Worm (Caenorhabditis elegans) whole organism, young adult: Measurements from ENCODE around the gene T02B11.8.
A peak's percentile ranks its signal among the peaks of the same experiment; 100 is the strongest.

Experiments used
- B0019.2 ChIP-seq: fragments of 200-800 bp; sonication (Bioruptor generic); conservative IDR thresholded peaks from 2 replicates; pipeline ENCODE4 v1.3.6; 2022; ENCODE audit warnings: missing genetic modification reagents, missing genetic modification characterization, missing compliant biosample characterization
- C06A6.2 ChIP-seq: fragments of 200-800 bp; sonication (Bioruptor generic); conservative IDR thresholded peaks from 2 replicates; pipeline ENCODE4 v1.3.6; 2022; ENCODE audit warnings: missing genetic modification characterization, missing compliant biosample characterization
- F22D6.2 ChIP-seq: sonication (generic microtip); optimal IDR thresholded peaks from 2 replicates; lab custom pipeline; 2016; ENCODE audit warnings: mild to moderate bottlenecking, missing genetic modification characterization, missing compliant biosample characterization
- F33H1.4 ChIP-seq: fragments of 200-800 bp; sonication (Bioruptor generic); IDR thresholded peaks from 2 replicates; pipeline ENCODE4 v1.3.6; 2022; ENCODE audit warnings: missing genetic modification reagents, missing genetic modification characterization, missing compliant biosample characterization
- F57C9.4 ChIP-seq: sonication (generic microtip); optimal IDR thresholded peaks from 2 replicates; lab custom pipeline; 2017; ENCODE audit warnings: mild to moderate bottlenecking, missing genetic modification characterization, missing compliant biosample characterization
- Y53G8AR.9 ChIP-seq: fragments of 200-800 bp; sonication (Bioruptor generic); conservative IDR thresholded peaks from 2 replicates; pipeline ENCODE4 v1.3.6; 2022; ENCODE audit warnings: missing genetic modification reagents, missing genetic modification characterization, missing compliant biosample characterization
- aptf-2 ChIP-seq: fragments of 200-800 bp; sonication (Bioruptor generic); conservative IDR thresholded peaks from 2 replicates; pipeline ENCODE4 v1.3.6; 2022; ENCODE audit warnings: missing genetic modification reagents, missing genetic modification characterization, missing compliant biosample characterization
- aptf-3 ChIP-seq: fragments of 200-800 bp; sonication (Bioruptor generic); IDR thresholded peaks from 2 replicates; pipeline ENCODE4 v1.3.6; 2022; ENCODE audit warnings: missing genetic modification characterization, missing compliant biosample characterization
- attf-3 ChIP-seq: fragments of 200-800 bp; sonication (Bioruptor generic); conservative IDR thresholded peaks from 2 replicates; pipeline ENCODE4 v1.3.6; 2022; ENCODE audit warnings: missing genetic modification reagents, missing genetic modification characterization, missing compliant biosample characterization
- attf-5 ChIP-seq: fragments of 200-800 bp; sonication (Bioruptor generic); optimal IDR thresholded peaks from 2 replicates; lab custom pipeline; 2018; ENCODE audit warnings: mild to moderate bottlenecking, missing genetic modification characterization, missing compliant biosample characterization
- ccch-3 ChIP-seq: fragments of 200-800 bp; sonication (Bioruptor generic); optimal IDR thresholded peaks from 2 replicates; lab custom pipeline; 2018; ENCODE audit warnings: mild to moderate bottlenecking, missing genetic modification characterization, missing compliant biosample characterization
- cebp-1 ChIP-seq, 2 experiments: fragments of 200-800 bp in 1 of 2; sonication (Bioruptor generic) in 1 of 2; sonication (generic microtip) in 1 of 2; IDR thresholded peaks in 1 of 2; optimal IDR thresholded peaks in 1 of 2; 2 replicates each; pipeline versions ENCODE4 v1.3.6 to Lab custom; 2017 to 2022; ENCODE audit warnings: missing compliant biosample characterization in 2 of 2, missing genetic modification characterization in 2 of 2, mild to moderate bottlenecking in 1 of 2, missing genetic modification reagents in 1 of 2, moderate library complexity in 1 of 2
- ceh-27 ChIP-seq: fragments of 200-800 bp; sonication (Bioruptor generic); optimal IDR thresholded peaks from 2 replicates; lab custom pipeline; 2018; ENCODE audit warnings: mild to moderate bottlenecking, missing genetic modification characterization, moderate library complexity, missing compliant biosample characterization
- ceh-91 ChIP-seq: fragments of 200-800 bp; sonication (Bioruptor generic); IDR thresholded peaks from 2 replicates; pipeline ENCODE4 v1.3.6; 2022; ENCODE audit warnings: missing genetic modification reagents, missing genetic modification characterization, missing compliant biosample characterization
- chd-7 ChIP-seq: sonication (generic microtip); optimal IDR thresholded peaks from 2 replicates; lab custom pipeline; 2016; ENCODE audit warnings: mild to moderate bottlenecking, missing genetic modification characterization, moderate library complexity, missing compliant biosample characterization
- dpff-1 ChIP-seq: sonication (generic microtip); optimal IDR thresholded peaks from 2 replicates; lab custom pipeline; 2017; ENCODE audit warnings: mild to moderate bottlenecking, missing genetic modification characterization, missing compliant biosample characterization
- gei-17 ChIP-seq: fragments of 200-800 bp; sonication (Bioruptor generic); optimal IDR thresholded peaks from 2 replicates; lab custom pipeline; 2018; ENCODE audit warnings: mild to moderate bottlenecking, missing genetic modification characterization, missing compliant biosample characterization
- hmg-1.2 ChIP-seq: fragments of 200-800 bp; sonication (Bioruptor generic); IDR thresholded peaks from 2 replicates; pipeline ENCODE4 v1.3.6; 2022; ENCODE audit warnings: missing genetic modification reagents, missing genetic modification characterization, missing compliant biosample characterization
- lag-1 ChIP-seq: fragments of 200-800 bp; sonication (Bioruptor generic); IDR thresholded peaks from 2 replicates; pipeline ENCODE4 v1.3.6; 2022; ENCODE audit warnings: missing genetic modification reagents, missing genetic modification characterization, missing compliant biosample characterization
- let-526 ChIP-seq: fragments of 200-800 bp; sonication (Bioruptor generic); IDR thresholded peaks from 2 replicates; pipeline ENCODE4 v1.3.6; 2022; ENCODE audit warnings: missing genetic modification reagents, missing genetic modification characterization, missing compliant biosample characterization
- lsl-1 ChIP-seq: fragments of 200-800 bp; sonication (Bioruptor generic); optimal IDR thresholded peaks from 2 replicates; lab custom pipeline; 2018; ENCODE audit warnings: mild to moderate bottlenecking, missing genetic modification characterization, moderate library complexity, missing compliant biosample characterization
- lsy-27 ChIP-seq: sonication (generic microtip); optimal IDR thresholded peaks from 2 replicates; lab custom pipeline; 2017; ENCODE audit warnings: missing genetic modification characterization, mild to moderate bottlenecking, missing compliant biosample characterization, antibody characterized with exemption, missing genotype, borderline replicate concordance; ENCODE audit not compliant: insufficient read depth
- madf-3 ChIP-seq: fragments of 200-800 bp; sonication (Bioruptor generic); IDR thresholded peaks from 2 replicates; pipeline ENCODE4 v1.3.6; 2022; ENCODE audit warnings: missing genetic modification reagents, missing genetic modification characterization, missing compliant biosample characterization
- mcd-1 ChIP-seq: fragments of 200-800 bp; sonication (Bioruptor generic); IDR thresholded peaks from 2 replicates; pipeline ENCODE4 v1.3.6; 2022; ENCODE audit warnings: missing genetic modification reagents, missing genetic modification characterization, missing compliant biosample characterization
- nfyb-1 ChIP-seq: fragments of 200-800 bp; sonication (Bioruptor generic); IDR thresholded peaks from 2 replicates; pipeline ENCODE4 v1.3.6; 2022; ENCODE audit warnings: missing genetic modification reagents, missing genetic modification characterization, missing compliant biosample characterization
- nhr-120 ChIP-seq: fragments of 200-800 bp; sonication (Bioruptor generic); IDR thresholded peaks from 2 replicates; pipeline ENCODE4 v1.3.6; 2022; ENCODE audit warnings: missing genetic modification characterization, missing compliant biosample characterization
- nhr-179 ChIP-seq: sonication (generic microtip); optimal IDR thresholded peaks from 2 replicates; lab custom pipeline; 2016; ENCODE audit warnings: mild to moderate bottlenecking, missing genetic modification characterization, missing compliant biosample characterization
- nhr-27 ChIP-seq: fragments of 200-800 bp; sonication (Bioruptor generic); optimal IDR thresholded peaks from 2 replicates; lab custom pipeline; 2018; ENCODE audit warnings: mild to moderate bottlenecking, missing genetic modification characterization, moderate library complexity, missing compliant biosample characterization
- nhr-80 ChIP-seq: sonication (generic microtip); optimal IDR thresholded peaks from 2 replicates; lab custom pipeline; 2016; ENCODE audit warnings: missing genetic modification characterization, missing compliant biosample characterization
- rec-8 ChIP-seq, 2 experiments: sonication (generic microtip); optimal IDR thresholded peaks; 2 replicates each; lab custom pipeline; 2016; ENCODE audit warnings: mild to moderate bottlenecking in 2 of 2, missing genetic modification characterization in 2 of 2, missing genetic modification reagents in 2 of 2, missing genotype in 2 of 2, missing biosample characterization in 1 of 2, missing compliant biosample characterization in 1 of 2, moderate library complexity in 1 of 2
- rpc-1 ChIP-seq, 2 experiments: fragments of 150-350 bp in 1 of 2; sonication (generic microtip) in 1 of 2; optimal IDR thresholded peaks; 2 replicates each; lab custom pipeline; 2014 to 2018; ENCODE audit warnings: missing biosample characterization in 1 of 2, missing genetic modification characterization in 1 of 2, missing genetic modification reagents in 1 of 2, missing genotype in 1 of 2
- snpc-1.1 ChIP-seq: sonication (generic microtip); optimal IDR thresholded peaks from 2 replicates; lab custom pipeline; 2017; ENCODE audit warnings: missing genetic modification characterization, mild to moderate bottlenecking, missing compliant biosample characterization, antibody characterized with exemption, moderate library complexity, missing genotype, missing genetic modification reagents; ENCODE audit not compliant: insufficient read depth
- snpc-1.3 ChIP-seq: sonication (generic microtip); optimal IDR thresholded peaks from 2 replicates; lab custom pipeline; 2017; ENCODE audit warnings: missing genetic modification characterization, mild to moderate bottlenecking, missing compliant biosample characterization, antibody characterized with exemption, moderate library complexity, missing genotype, missing genetic modification reagents; ENCODE audit not compliant: insufficient read depth
- snpc-4 ChIP-seq, 5 experiments: fragments of 150-350 bp in 1 of 5; sonication (generic microtip) in 4 of 5; optimal IDR thresholded peaks; 2 replicates each; lab custom pipeline; 2014 to 2018; ENCODE audit warnings: missing genetic modification characterization in 5 of 5, missing biosample characterization in 3 of 5, antibody characterized with exemption in 2 of 5, mild to moderate bottlenecking in 2 of 5, missing compliant biosample characterization in 2 of 5, missing genotype in 2 of 5, moderate library complexity in 2 of 5, missing genetic modification reagents in 1 of 5
- somi-1 ChIP-seq: fragments of 200-800 bp; sonication (Bioruptor generic); optimal IDR thresholded peaks from 2 replicates; lab custom pipeline; 2018; ENCODE audit warnings: mild to moderate bottlenecking, missing genetic modification characterization, missing compliant biosample characterization
- tbp1 ChIP-seq: fragments of 200-800 bp; sonication (Bioruptor generic); optimal IDR thresholded peaks from 2 replicates; lab custom pipeline; 2018; ENCODE audit warnings: mild to moderate bottlenecking, missing genetic modification characterization, missing compliant biosample characterization
- tlf-1 ChIP-seq: fragments of 200-800 bp; sonication (Bioruptor generic); optimal IDR thresholded peaks from 2 replicates; lab custom pipeline; 2018; ENCODE audit warnings: mild to moderate bottlenecking, missing genetic modification characterization, missing compliant biosample characterization
- xnd-1 ChIP-seq: sonication (generic microtip); optimal IDR thresholded peaks from 2 replicates; lab custom pipeline; 2016; ENCODE audit warnings: missing genotype, missing genetic modification reagents, missing genetic modification characterization, missing compliant biosample characterization
- ztf-26 ChIP-seq: sonication (generic microtip); optimal IDR thresholded peaks from 2 replicates; lab custom pipeline; 2017; ENCODE audit warnings: missing genetic modification characterization, missing compliant biosample characterization
- ztf-28 ChIP-seq: fragments of 200-800 bp; sonication (Bioruptor generic); IDR thresholded peaks from 2 replicates; pipeline ENCODE4 v1.3.6; 2022; ENCODE audit warnings: missing genetic modification reagents, missing genetic modification characterization, missing compliant biosample characterization

The T02B11.8 gene

DNA sequence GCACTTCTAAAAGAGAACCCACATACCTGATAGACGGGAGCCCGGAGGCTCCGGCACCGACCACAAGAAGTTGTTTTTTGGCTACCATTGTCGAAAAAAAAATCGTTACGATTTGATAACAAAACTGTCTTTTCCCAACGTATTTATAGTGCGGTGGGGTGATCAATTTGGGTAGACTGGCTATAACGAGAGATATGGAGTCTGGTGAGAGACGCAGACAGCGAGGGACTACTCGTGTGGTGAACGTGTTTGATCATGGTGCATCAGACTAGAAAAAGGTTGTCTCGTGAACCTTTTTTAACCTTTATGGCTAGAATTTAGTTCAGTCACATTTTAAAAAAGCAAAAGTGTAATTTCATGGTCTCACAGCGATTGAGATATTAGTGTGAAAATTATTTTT is 25.0 kb upstream of the T02B11.8 start, which contains the start of gene fmo-5:
TSS of gene fmo-5 (minus strand) at position 206 of the 400 bp plus-strand sequence.
- TF ChIP-seq attf-5 (GFP tag; lab: Kevin White, UChicago), result peak; percentile 8
- TF ChIP-seq rec-8 (tag; optimal IDR thresholded peaks at IDR 0.05; lab: Kevin White, UChicago), result no peak
- no peak for TF ChIP-seq tlf-1
- peak; percentile 15 for TF ChIP-seq nhr-80
- TF ChIP-seq C06A6.2 (GFP tag; lab: Robert Waterston, UW), result 0 out of 2 replicates have a peak, but pooled peaks have one; percentile 28
- TF ChIP-seq ztf-28 (GFP tag; lab: Robert Waterston, UW), result no peak
- TF ChIP-seq let-526 (GFP tag; lab: Robert Waterston, UW), result no peak
- TF ChIP-seq B0019.2 (GFP tag; lab: Robert Waterston, UW), result no peak
- TF ChIP-seq mcd-1, result peak; percentile 58
- no peak for TF ChIP-seq snpc-1.1 (tag; lab: Kevin White, UChicago)
- no peak for TF ChIP-seq cebp-1 (GFP tag; IDR thresholded peaks at IDR 0.05; lab: Robert Waterston, UW)
- TF ChIP-seq cebp-1 (tag; optimal IDR thresholded peaks at IDR 0.05; lab: Kevin White, UChicago), result peak; percentile 37
- TF ChIP-seq somi-1 (GFP tag; lab: Kevin White, UChicago), result no peak
- no peak for TF ChIP-seq nhr-120 (GFP tag; lab: Robert Waterston, UW)
- TF ChIP-seq madf-3, result 0 out of 2 replicates have a peak, but pooled peaks have one; percentile 14
- no peak for TF ChIP-seq aptf-2
- TF ChIP-seq snpc-4 (GFP tag; optimal IDR thresholded peaks at IDR 0.05; lab: Kevin White, UChicago), result no peak
- no peak for TF ChIP-seq snpc-4 (tag; optimal IDR thresholded peaks at IDR 0.05; lab: Kevin White, UChicago)
- TF ChIP-seq tbp1 (GFP tag; lab: Kevin White, UChicago), result peak; percentile 35
- no peak for TF ChIP-seq aptf-3
- peak; percentile 80 for TF ChIP-seq hmg-1.2 (GFP tag; lab: Robert Waterston, UW)
- no peak for TF ChIP-seq attf-3
- TF ChIP-seq F22D6.2 (tag; lab: Kevin White, UChicago), result peak; percentile 25
- peak; percentile 31 for TF ChIP-seq ztf-26 (tag; lab: Kevin White, UChicago)

DNA sequence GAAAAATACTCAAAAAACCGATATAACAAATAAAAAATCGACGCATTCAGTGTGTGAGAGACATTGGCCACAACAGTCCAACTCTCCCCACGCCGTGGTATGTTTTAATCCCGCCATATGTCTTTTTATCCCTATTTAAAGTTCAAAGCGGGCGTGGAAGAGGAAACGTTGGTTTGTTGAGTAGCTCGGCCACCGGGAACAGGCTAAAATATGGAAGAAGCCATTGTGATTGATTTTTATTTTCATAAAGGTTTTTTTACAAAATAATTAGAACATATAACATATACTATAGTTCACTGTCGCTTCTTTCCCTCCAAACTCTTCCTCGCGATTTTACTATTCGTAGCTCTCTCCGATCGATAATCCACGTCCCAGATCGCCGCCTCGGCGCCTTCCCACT is 20.6 kb upstream of the T02B11.8 start, which contains the start of gene nas-32:
TSS of gene nas-32 (minus strand) at position 101 of the 400 bp plus-strand sequence.
- TF ChIP-seq chd-7 (tag; lab: Kevin White, UChicago), result no peak
- TF ChIP-seq dpff-1 (tag; lab: Kevin White, UChicago), result no peak
- no peak for TF ChIP-seq ceh-27 (GFP tag; lab: Kevin White, UChicago)
- no peak for TF ChIP-seq B0019.2 (GFP tag; lab: Robert Waterston, UW)
- no peak for TF ChIP-seq lsy-27 (tag; lab: Kevin White, UChicago)
- no peak for TF ChIP-seq xnd-1 (tag; lab: Kevin White, UChicago)
- no peak for TF ChIP-seq lsl-1
- TF ChIP-seq attf-5 (GFP tag; lab: Kevin White, UChicago), result no peak
- no peak for TF ChIP-seq Y53G8AR.9 (GFP tag; lab: Robert Waterston, UW)
- TF ChIP-seq ccch-3 (GFP tag; lab: Kevin White, UChicago), result no peak

DNA sequence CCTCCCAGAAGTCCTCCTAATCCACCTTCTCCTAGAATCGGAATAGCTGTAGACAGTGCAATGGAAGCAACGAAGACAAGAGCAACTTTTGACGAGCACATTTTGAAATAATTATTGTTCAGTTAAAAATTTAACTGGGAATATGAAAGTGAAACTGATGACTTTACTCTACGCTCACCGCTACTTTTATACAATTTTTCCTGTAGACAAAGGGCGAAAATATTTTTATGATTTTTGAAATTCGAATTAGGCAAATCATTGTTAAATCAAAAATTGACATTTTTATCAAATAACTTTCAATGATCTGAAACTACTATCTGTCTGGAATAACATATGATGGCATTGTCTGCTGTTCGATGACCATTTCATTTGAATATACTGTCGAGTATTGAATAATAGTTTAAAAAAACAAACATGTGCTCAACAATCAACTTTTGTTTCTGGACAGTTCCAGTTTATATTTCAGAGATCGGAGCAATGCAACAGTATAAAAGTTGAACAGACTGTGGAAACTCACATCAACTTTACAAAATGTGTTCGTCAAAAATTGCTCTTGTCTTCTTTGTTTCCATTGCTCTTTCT is 15.1 kb upstream of the T02B11.8 start, which contains the start of the genes srlf-23 and srlf-20:
TSS of gene srlf-23 (minus strand) at position 101 of the 582 bp plus-strand sequence.
TSS of gene srlf-20 (plus strand) at position 532 of the 582 bp plus-strand sequence.
- TF ChIP-seq F57C9.4 (tag; lab: Kevin White, UChicago), result no peak
- TF ChIP-seq madf-3, result no peak
- no peak for TF ChIP-seq let-526 (GFP tag; lab: Robert Waterston, UW)
- no peak for TF ChIP-seq chd-7 (tag; lab: Kevin White, UChicago)
- TF ChIP-seq nhr-80, result no peak
- TF ChIP-seq nfyb-1 (GFP tag; lab: Robert Waterston, UW), result no peak
- no peak for TF ChIP-seq rpc-1 (optimal IDR thresholded peaks at IDR 0.05; lab: Kevin White, UChicago)
- no peak for TF ChIP-seq rpc-1 (tag; optimal IDR thresholded peaks at IDR 0.05; lab: Kevin White, UChicago)
- TF ChIP-seq lag-1 (GFP tag; lab: Robert Waterston, UW), result no peak
- no peak for TF ChIP-seq ccch-3 (GFP tag; lab: Kevin White, UChicago)
- no peak for TF ChIP-seq ceh-91 (GFP tag; lab: Robert Waterston, UW)
- no peak for TF ChIP-seq gei-17 (GFP tag; lab: Kevin White, UChicago)
- no peak for TF ChIP-seq snpc-1.3 (tag; lab: Kevin White, UChicago)
- TF ChIP-seq B0019.2 (GFP tag; lab: Robert Waterston, UW), result no peak
- no peak for TF ChIP-seq rec-8 (tag; optimal IDR thresholded peaks at IDR 0.05; lab: Kevin White, UChicago)
- TF ChIP-seq nhr-27 (tag; lab: Kevin White, UChicago), result no peak
- TF ChIP-seq F33H1.4, result no peak
- TF ChIP-seq nhr-179 (tag; lab: Kevin White, UChicago), result no peak
